Fruit fly (Drosophila melanogaster): ENCODE data around the gene FarO.

FarO gene

DNA sequence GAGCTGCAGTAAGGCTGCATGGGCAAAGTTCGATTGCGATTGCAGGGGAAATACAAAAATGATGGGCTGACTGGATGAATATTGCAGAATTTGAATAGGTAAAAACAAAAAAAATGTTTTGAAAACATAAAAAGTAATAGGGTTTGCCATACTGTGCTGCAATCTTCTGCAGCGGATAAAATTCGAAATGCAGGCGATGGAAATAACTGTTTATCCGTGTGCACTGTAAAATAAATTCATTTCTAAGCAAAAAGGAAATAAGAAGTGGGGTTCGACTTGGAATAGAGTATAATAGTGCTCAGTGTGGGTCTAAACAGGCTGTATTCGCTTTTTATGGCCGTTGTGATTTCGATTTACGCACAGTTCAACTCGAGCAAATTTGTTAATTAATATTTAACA lies 9.9 kb downstream of the FarO start, which contains the start of gene CG14053:
Gene CG14053 (minus strand): TSS at position 101 of the 399 bp plus-strand sequence.
- TF ChIP-seq Rel (GFP tag; optimal IDR thresholded peaks at IDR 0.05), result no peak
- TF ChIP-seq Rel (tag; optimal IDR thresholded peaks at IDR 0.05), result peak; percentile 82
- no peak for TF ChIP-seq sv (GFP tag; optimal IDR thresholded peaks at IDR 0.05)
- TF ChIP-seq psq (GFP tag; optimal IDR thresholded peaks at IDR 0.05), result no peak

DNA sequence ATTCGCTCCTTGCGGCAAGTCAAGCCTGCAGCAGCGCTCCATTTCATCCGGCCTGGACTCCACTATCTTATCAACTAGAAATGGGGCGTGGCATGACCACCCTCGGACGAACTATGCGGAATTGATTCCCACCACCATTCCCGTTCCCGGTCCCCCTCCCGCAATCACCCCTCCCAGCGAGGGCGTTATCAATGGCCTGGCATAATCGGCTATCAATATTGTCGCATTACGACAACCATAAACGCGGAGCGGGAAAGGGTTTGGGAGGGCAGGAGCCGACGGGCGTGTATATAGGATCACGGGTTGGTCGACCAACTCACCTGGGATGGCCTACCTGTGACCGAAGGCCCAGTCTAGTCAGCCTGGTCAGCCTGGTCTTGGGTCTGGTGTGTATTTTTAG lies 10.5 kb downstream of the FarO start:
- TF ChIP-seq dl (GFP tag; optimal IDR thresholded peaks at IDR 0.05; ENCODE audit: insufficient read depth in 1 of 2, partially characterized antibody in 2 of 2) (no peak), tai (GFP tag; optimal IDR thresholded peaks at IDR 0.05) (no peak), dsf (GFP tag; optimal IDR thresholded peaks at IDR 0.05; ENCODE audit: borderline replicate concordance) (no peak), lola (GFP tag; optimal IDR thresholded peaks at IDR 0.05) (no peak), ey (GFP tag; optimal IDR thresholded peaks at IDR 0.05) (no peak), foxo (GFP tag; optimal IDR thresholded peaks at IDR 0.05) (no peak), Vsx2 (GFP tag; optimal IDR thresholded peaks at IDR 0.05; ENCODE audit: partially characterized antibody) (no peak), Hr78 (GFP tag; optimal IDR thresholded peaks at IDR 0.05) (no peak), jim (GFP tag; optimal IDR thresholded peaks at IDR 0.05) (no peak), h (GFP tag; optimal IDR thresholded peaks at IDR 0.05) (no peak), Jra (GFP tag; optimal IDR thresholded peaks at IDR 0.05) (no peak), Myc (optimal IDR thresholded peaks at IDR 0.05) (no peak), Hr83 (GFP tag; optimal IDR thresholded peaks at IDR 0.05; ENCODE audit: poor library complexity, severe bottlenecking) (no peak), sage (GFP tag; optimal IDR thresholded peaks at IDR 0.05) (no peak), Dif (GFP tag; optimal IDR thresholded peaks at IDR 0.05; ENCODE audit: partially characterized antibody) (no peak), GATAd (GFP tag; optimal IDR thresholded peaks at IDR 0.05) (no peak), CG32264 (GFP tag; optimal IDR thresholded peaks at IDR 0.05) (no peak)

dm6 chrX:2191896-2192295 lies 11.8 kb downstream of the FarO start:
- TF ChIP-seq Jra (GFP tag; optimal IDR thresholded peaks at IDR 0.05), result no peak
- TF ChIP-seq psq (GFP tag; optimal IDR thresholded peaks at IDR 0.05), result no peak
- no peak for TF ChIP-seq Hr83 (GFP tag; optimal IDR thresholded peaks at IDR 0.05; ENCODE audit: poor library complexity, severe bottlenecking)

DNA sequence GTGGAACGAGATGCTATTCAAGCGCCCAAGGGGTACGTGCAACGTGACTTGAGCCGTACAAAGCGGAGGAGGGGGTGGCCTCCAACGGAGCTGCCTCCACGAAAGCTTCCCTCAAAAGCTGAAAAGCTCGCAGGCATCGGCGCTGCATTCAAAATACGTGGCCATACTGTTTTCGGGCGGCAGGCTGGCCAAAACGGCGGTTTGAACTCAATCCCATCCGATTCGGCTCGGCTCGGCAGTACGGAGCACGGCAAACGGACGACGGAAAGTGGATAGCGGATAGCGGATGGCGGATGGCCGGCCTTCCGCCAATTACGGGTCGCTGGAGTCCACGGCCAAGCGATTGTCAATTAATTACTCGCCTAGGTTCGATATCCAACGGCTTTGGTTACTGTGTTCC lies 14.8 kb downstream of the FarO start, which contains the start of gene Mct1:
Gene Mct1 (plus strand): TSS at position 301 of the 400 bp plus-strand sequence.
- no peak for TF ChIP-seq CrebA (GFP tag; optimal IDR thresholded peaks at IDR 0.05; ENCODE audit: borderline replicate concordance)
- no peak for TF ChIP-seq CG9705 (GFP tag; optimal IDR thresholded peaks at IDR 0.05)
- no peak for TF ChIP-seq dmrt93B (GFP tag; optimal IDR thresholded peaks at IDR 0.05)
- TF ChIP-seq HLH106 (tag; optimal IDR thresholded peaks at IDR 0.05), result no peak
- no peak for TF ChIP-seq fru (GFP tag; optimal IDR thresholded peaks at IDR 0.05)
- TF ChIP-seq Sp1 (GFP tag; optimal IDR thresholded peaks at IDR 0.05), result no peak

DNA sequence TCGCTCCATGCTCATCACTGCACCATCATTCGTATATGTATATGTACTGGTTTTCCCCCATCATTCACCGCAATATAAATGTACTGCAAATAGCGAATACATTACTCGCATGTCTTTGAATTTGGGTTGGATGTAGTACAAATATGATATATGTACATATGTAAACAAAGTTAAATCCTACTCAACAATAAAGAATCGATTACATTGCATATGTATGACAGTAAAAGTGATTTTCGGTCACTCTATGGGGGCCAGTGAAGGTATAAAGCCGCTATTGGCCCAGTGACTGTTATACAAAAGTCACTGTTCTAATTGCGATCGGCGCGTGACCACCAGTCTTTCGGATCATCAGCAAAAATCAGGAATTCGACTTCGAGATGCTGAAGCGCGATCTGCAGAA lies 16.1 kb downstream of the FarO start, which contains the start of gene CG3457:
Gene CG3457 (plus strand): TSS at position 301 of the 400 bp plus-strand sequence.
- TF ChIP-seq dmrt93B (GFP tag; optimal IDR thresholded peaks at IDR 0.05) (no peak), Hr78 (GFP tag; optimal IDR thresholded peaks at IDR 0.05) (no peak), foxo (GFP tag; optimal IDR thresholded peaks at IDR 0.05) (no peak), dl (GFP tag; optimal IDR thresholded peaks at IDR 0.05; ENCODE audit: insufficient read depth in 1 of 2, partially characterized antibody in 2 of 2) (no peak), sage (GFP tag; optimal IDR thresholded peaks at IDR 0.05) (no peak)

DNA sequence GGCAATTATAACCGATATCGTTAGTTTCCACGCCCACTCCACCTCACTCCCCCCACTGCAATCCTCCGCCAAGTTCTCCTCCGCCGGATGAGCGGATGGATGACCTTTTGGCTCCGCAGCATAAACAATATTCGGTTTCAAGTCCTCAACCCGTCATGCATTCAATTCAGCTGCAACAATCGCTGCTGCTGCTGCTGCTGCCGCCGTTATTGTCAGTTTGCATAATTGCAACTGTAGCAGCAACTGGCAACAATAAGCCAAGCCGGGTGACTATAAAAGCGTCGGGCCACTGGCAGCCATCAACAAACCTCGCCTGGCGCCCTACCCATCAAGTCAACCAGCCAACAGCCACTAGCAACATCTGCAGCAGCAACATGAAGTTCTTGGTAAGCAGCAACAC lies 17.1 kb downstream of the FarO start, which contains the start of gene CG17777:
Gene CG17777 (plus strand): TSS at position 301 of the 400 bp plus-strand sequence.
- TF ChIP-seq Hnf4 (GFP tag; optimal IDR thresholded peaks at IDR 0.05) (no peak), Rel (GFP tag; optimal IDR thresholded peaks at IDR 0.05) (no peak), Rel (tag; optimal IDR thresholded peaks at IDR 0.05) (no peak), CG32264 (GFP tag; optimal IDR thresholded peaks at IDR 0.05) (no peak)

dm6 chrX:2184563-2184962 lies 19.1 kb downstream of the FarO start, which contains the start of the genes Nmd3 and CG17776:
Gene Nmd3, minus strand, starts transcription at chrX:2184668.
Gene CG17776, plus strand, starts transcription at chrX:2184725.
- TF ChIP-seq Myc (optimal IDR thresholded peaks at IDR 0.05), result peak; percentile 97
- peak; percentile 27 for TF ChIP-seq HLH106 (tag; optimal IDR thresholded peaks at IDR 0.05)
- no peak for TF ChIP-seq sv (GFP tag; optimal IDR thresholded peaks at IDR 0.05)
- TF ChIP-seq Rel (GFP tag; optimal IDR thresholded peaks at IDR 0.05), result no peak
- peak; percentile 55 for TF ChIP-seq Rel (tag; optimal IDR thresholded peaks at IDR 0.05)
- peak; percentile 8 for TF ChIP-seq rgr (GFP tag; optimal IDR thresholded peaks at IDR 0.05)
- TF ChIP-seq Sp1 (GFP tag; optimal IDR thresholded peaks at IDR 0.05), result peak; percentile 1
- peak in 1 of 2 experiments; percentile 13 for TF ChIP-seq foxo (GFP tag; optimal IDR thresholded peaks at IDR 0.05)
- TF ChIP-seq N (GFP tag; optimal IDR thresholded peaks at IDR 0.05), result no peak

Measured in whole organism, wandering third instar larva.